Worm (Caenorhabditis elegans): Measurements from ENCODE around the gene srh-123.

DNA sequence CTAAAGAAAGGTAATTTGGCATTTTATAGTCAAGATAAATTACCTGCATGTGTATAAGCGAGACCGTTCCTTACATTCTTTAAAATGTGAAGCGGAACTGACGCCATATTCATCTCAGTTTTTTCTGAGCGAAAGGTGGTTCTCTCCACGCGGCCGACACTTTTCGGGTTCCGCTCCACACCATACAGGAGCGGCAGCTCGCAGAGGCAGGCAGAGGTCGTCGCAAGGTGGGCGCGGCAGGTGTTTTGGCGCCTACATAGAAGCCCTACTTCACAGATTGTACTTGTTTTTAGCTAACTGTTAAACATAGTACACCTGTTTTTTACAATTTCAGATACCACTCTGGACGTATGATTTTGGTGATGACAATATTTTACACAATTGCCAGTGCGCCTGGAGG, 5.9 kb upstream of the srh-123 start:
- no peak for TF ChIP-seq sox-4 (tag; optimal IDR thresholded peaks at IDR 0.05)
- TF ChIP-seq unc-130 (tag; optimal IDR thresholded peaks at IDR 0.05), result no peak
- no peak for TF ChIP-seq zag-1 (tag; optimal IDR thresholded peaks at IDR 0.05)
- no peak for TF ChIP-seq ama-1 (optimal IDR thresholded peaks at IDR 0.05)
- no peak for TF ChIP-seq hlh-4 (tag; optimal IDR thresholded peaks at IDR 0.05)
- TF ChIP-seq grh-1 (GFP tag; IDR thresholded peaks at IDR 0.05), result no peak
- no peak for TF ChIP-seq mep-1 (tag; optimal IDR thresholded peaks at IDR 0.05)
- no peak for TF ChIP-seq alr-1 (tag; optimal IDR thresholded peaks at IDR 0.05; ENCODE audit: borderline replicate concordance)
- no peak for TF ChIP-seq mdl-1 (tag; optimal IDR thresholded peaks at IDR 0.05)
- no peak for TF ChIP-seq fos-1 (tag; optimal IDR thresholded peaks at IDR 0.05)
- TF ChIP-seq unc-86 (tag; optimal IDR thresholded peaks at IDR 0.05), result no peak
- no peak for TF ChIP-seq nhr-77 (tag; optimal IDR thresholded peaks at IDR 0.05)
- no peak for TF ChIP-seq nhr-12 (tag; optimal IDR thresholded peaks at IDR 0.05)

All from whole organism, L1 larva.